Fruit fly (Drosophila melanogaster) whole organism, embryonic: ENCODE results near the gene TwdlE.

Source experiments
- Bgb ChIP-seq: fragments of 200-800 bp; sonication (Bioruptor generic); IDR thresholded peaks from 2 replicates; pipeline ENCODE4 v1.3.6; 2022; ENCODE audit warnings: missing biosample characterization, missing genetic modification characterization; ENCODE audit not compliant: partially characterized antibody
- CG12236 ChIP-seq: fragments of 200-800 bp; sonication (Bioruptor generic); optimal IDR thresholded peaks from 2 replicates; lab custom pipeline; 2016; ENCODE audit warnings: missing biosample characterization, missing genetic modification characterization
- CG12299 ChIP-seq: fragments of 200-800 bp; sonication (Bioruptor generic); optimal IDR thresholded peaks from 2 replicates; lab custom pipeline; 2018; ENCODE audit warnings: missing biosample characterization, mild to moderate bottlenecking, missing genetic modification characterization
- CG13775 ChIP-seq: fragments of 200-800 bp; sonication (Bioruptor generic); optimal IDR thresholded peaks from 3 replicates; lab custom pipeline; 2017; ENCODE audit warnings: missing biosample characterization, mild to moderate bottlenecking, missing genetic modification characterization
- CG14050 ChIP-seq: fragments of 200-800 bp; sonication (Bioruptor generic); IDR thresholded peaks from 3 replicates; pipeline ENCODE4 v1.3.6; 2022; ENCODE audit warnings: missing biosample characterization, missing genetic modification characterization
- CG1603 ChIP-seq: fragments of 200-800 bp; sonication (Bioruptor generic); optimal IDR thresholded peaks from 2 replicates; lab custom pipeline; 2019; ENCODE audit warnings: missing biosample characterization, mild to moderate bottlenecking, missing genetic modification characterization, moderate library complexity
- CG17361 ChIP-seq: fragments of 200-800 bp; sonication (Bioruptor generic); IDR thresholded peaks from 3 replicates; pipeline ENCODE4 v1.3.6; 2022; ENCODE audit warnings: missing biosample characterization, missing genetic modification characterization
- CG17912 ChIP-seq: fragments of 200-800 bp; sonication (Bioruptor generic); optimal IDR thresholded peaks from 2 replicates; lab custom pipeline; 2018; ENCODE audit warnings: missing biosample characterization, mild to moderate bottlenecking, missing genetic modification characterization
- CG18764 ChIP-seq: fragments of 200-800 bp; sonication (Bioruptor generic); optimal IDR thresholded peaks from 3 replicates; lab custom pipeline; 2016; ENCODE audit warnings: missing biosample characterization, missing genetic modification characterization
- CG2116 ChIP-seq: fragments of 200-800 bp; sonication (Bioruptor generic); optimal IDR thresholded peaks from 3 replicates; lab custom pipeline; 2018; ENCODE audit warnings: missing biosample characterization, mild to moderate bottlenecking, missing genetic modification characterization
- CG32532 ChIP-seq: fragments of 200-800 bp; sonication (Bioruptor generic); IDR thresholded peaks from 2 replicates; pipeline ENCODE4 v1.3.6; 2022; ENCODE audit warnings: missing biosample characterization, missing genetic modification characterization
- CG34422 ChIP-seq: fragments of 200-800 bp; sonication (Bioruptor generic); IDR thresholded peaks from 3 replicates; pipeline ENCODE4 v1.3.6; 2022; ENCODE audit warnings: missing biosample characterization, missing genetic modification characterization
- CG4730 ChIP-seq: fragments of 200-800 bp; sonication (Bioruptor generic); IDR thresholded peaks from 2 replicates; pipeline ENCODE4 v1.3.6; 2022; ENCODE audit warnings: missing biosample characterization, missing genetic modification characterization
- CG4820 ChIP-seq: fragments of 200-800 bp; sonication (Bioruptor generic); optimal IDR thresholded peaks from 3 replicates; lab custom pipeline; 2016; ENCODE audit warnings: missing biosample characterization, missing genetic modification characterization
- CG4854 ChIP-seq: fragments of 200-800 bp; sonication (Bioruptor generic); optimal IDR thresholded peaks from 2 replicates; lab custom pipeline; 2016; ENCODE audit warnings: missing biosample characterization, missing genetic modification characterization, inconsistent platforms
- CG6791 ChIP-seq: fragments of 200-800 bp; sonication (Bioruptor generic); IDR thresholded peaks from 3 replicates; pipeline ENCODE4 v1.3.6; 2022; ENCODE audit warnings: missing biosample characterization, missing genetic modification characterization; ENCODE audit not compliant: partially characterized antibody
- CG7357 ChIP-seq: fragments of 200-800 bp; sonication (Bioruptor generic); IDR thresholded peaks from 3 replicates; pipeline ENCODE4 v1.3.6; 2022; ENCODE audit warnings: missing biosample characterization, missing genetic modification characterization
- CG7963 ChIP-seq: fragments of 200-800 bp; sonication (Bioruptor generic); IDR thresholded peaks from 3 replicates; pipeline ENCODE4 v1.3.6; 2022; ENCODE audit warnings: missing biosample characterization, missing genetic modification characterization; ENCODE audit not compliant: partially characterized antibody
- CG8281 ChIP-seq: fragments of 200-800 bp; sonication (Bioruptor generic); optimal IDR thresholded peaks from 2 replicates; lab custom pipeline; 2018; ENCODE audit warnings: missing biosample characterization, mild to moderate bottlenecking, missing genetic modification characterization, moderate library complexity
- CG8290 ChIP-seq, 3 experiments: fragments of 200-800 bp; sonication (Bioruptor generic); optimal IDR thresholded peaks; 2 replicates each; lab custom pipeline; 2016 to 2019; ENCODE audit warnings: missing biosample characterization in 3 of 3, missing genetic modification characterization in 3 of 3, mild to moderate bottlenecking in 2 of 3, moderate library complexity in 1 of 3
- CG9876 ChIP-seq: fragments of 200-800 bp; sonication (Bioruptor generic); optimal IDR thresholded peaks from 2 replicates; lab custom pipeline; 2016; ENCODE audit warnings: missing biosample characterization, missing genetic modification characterization
- Eip74EF ChIP-seq, 2 experiments: fragments of 200-800 bp in 1 of 2; fragments of >200 bp in 1 of 2; sonication (Bioruptor generic) in 1 of 2; optimal IDR thresholded peaks; 2 replicates each; lab custom pipeline; 2017 to 2019; ENCODE audit warnings: missing biosample characterization in 2 of 2, missing genetic modification characterization in 2 of 2, mild to moderate bottlenecking in 1 of 2, moderate library complexity in 1 of 2
- Hmr ChIP-seq: fragments of 200-800 bp; sonication (Bioruptor generic); optimal IDR thresholded peaks from 3 replicates; lab custom pipeline; 2017; ENCODE audit warnings: mild to moderate bottlenecking, missing biosample characterization, missing genetic modification reagents, missing genetic modification characterization
- MESR4 ChIP-seq: fragments of 200-800 bp; sonication (Bioruptor generic); optimal IDR thresholded peaks from 2 replicates; lab custom pipeline; 2018; ENCODE audit warnings: missing biosample characterization, mild to moderate bottlenecking, missing genetic modification characterization, moderate library complexity
- Nf-YB ChIP-seq: fragments of 200-800 bp; sonication (Bioruptor generic); optimal IDR thresholded peaks from 3 replicates; lab custom pipeline; 2019; ENCODE audit warnings: missing biosample characterization, mild to moderate bottlenecking, missing genetic modification characterization, moderate library complexity
- Sin3A ChIP-seq: fragments of >200 bp; optimal IDR thresholded peaks from 2 replicates; lab custom pipeline; 2018
- Usf ChIP-seq: fragments of 200-800 bp; sonication (Bioruptor generic); optimal IDR thresholded peaks from 2 replicates; lab custom pipeline; 2017; ENCODE audit warnings: missing genotype, missing biosample characterization, missing genetic modification characterization
- ato ChIP-seq: fragments of 200-800 bp; sonication (Bioruptor generic); IDR thresholded peaks from 2 replicates; pipeline ENCODE4 v1.3.6; 2022; ENCODE audit warnings: missing biosample characterization, missing genetic modification characterization; ENCODE audit not compliant: partially characterized antibody
- bbx ChIP-seq: fragments of 200-800 bp; sonication (Bioruptor generic); IDR thresholded peaks from 2 replicates; pipeline ENCODE4 v1.3.6; 2022; ENCODE audit warnings: missing biosample characterization, missing genetic modification characterization; ENCODE audit not compliant: partially characterized antibody
- caup ChIP-seq: fragments of 200-800 bp; sonication (Bioruptor generic); optimal IDR thresholded peaks from 3 replicates; lab custom pipeline; 2017; ENCODE audit warnings: missing biosample characterization, mild to moderate bottlenecking, missing genetic modification characterization, moderate library complexity; ENCODE audit not compliant: severe bottlenecking
- chn ChIP-seq: fragments of 200-800 bp; sonication (Bioruptor generic); optimal IDR thresholded peaks from 2 replicates; lab custom pipeline; 2016; ENCODE audit warnings: missing biosample characterization, missing genetic modification characterization
- cwo ChIP-seq: fragments of 200-800 bp; sonication (Bioruptor generic); optimal IDR thresholded peaks from 3 replicates; lab custom pipeline; 2017; ENCODE audit warnings: missing biosample characterization, missing genetic modification characterization, mild to moderate bottlenecking, moderate library complexity, missing genetic modification reagents
- exex ChIP-seq: fragments of 200-800 bp; sonication (Bioruptor generic); optimal IDR thresholded peaks from 4 replicates; lab custom pipeline; 2018; ENCODE audit warnings: missing biosample characterization, mild to moderate bottlenecking, missing genetic modification characterization, moderate library complexity
- fd102C ChIP-seq: fragments of 200-800 bp; sonication (Bioruptor generic); optimal IDR thresholded peaks from 2 replicates; lab custom pipeline; 2018; ENCODE audit warnings: missing biosample characterization, mild to moderate bottlenecking, missing genetic modification characterization, moderate library complexity
- fd3F ChIP-seq: fragments of 200-800 bp; sonication (Bioruptor generic); optimal IDR thresholded peaks from 2 replicates; lab custom pipeline; 2018; ENCODE audit warnings: missing biosample characterization, mild to moderate bottlenecking, missing genetic modification characterization, moderate library complexity
- gcm2 ChIP-seq: fragments of 200-800 bp; sonication (Bioruptor generic); optimal IDR thresholded peaks from 2 replicates; lab custom pipeline; 2016; ENCODE audit warnings: missing biosample characterization, missing genetic modification characterization
- gem ChIP-seq: fragments of 200-800 bp; sonication (Bioruptor generic); optimal IDR thresholded peaks from 2 replicates; lab custom pipeline; 2019; ENCODE audit warnings: missing biosample characterization, mild to moderate bottlenecking, missing genetic modification characterization, moderate library complexity
- gfzf ChIP-seq: fragments of 200-800 bp; sonication (Bioruptor generic); optimal IDR thresholded peaks from 2 replicates; lab custom pipeline; 2016; ENCODE audit warnings: missing biosample characterization, mild to moderate bottlenecking, missing genetic modification characterization, moderate library complexity
- gsb ChIP-seq: fragments of 200-800 bp; sonication (Bioruptor generic); IDR thresholded peaks from 2 replicates; pipeline ENCODE4 v1.3.6; 2022; ENCODE audit warnings: missing biosample characterization, missing genetic modification characterization
- gt ChIP-seq: fragments of 200-800 bp; sonication (Bioruptor generic); IDR thresholded peaks from 2 replicates; pipeline ENCODE4 v1.3.6; 2022; ENCODE audit warnings: missing biosample characterization, missing genetic modification characterization
- onecut ChIP-seq: fragments of 200-800 bp; sonication (Bioruptor generic); IDR thresholded peaks from 2 replicates; pipeline ENCODE4 v1.3.6; 2022; ENCODE audit warnings: missing biosample characterization, missing genetic modification characterization
- otp ChIP-seq: fragments of 200-800 bp; sonication (Bioruptor generic); IDR thresholded peaks from 3 replicates; pipeline ENCODE4, ENCODE4 v1.3.6; 2022; ENCODE audit warnings: missing biosample characterization, missing genetic modification characterization
- pnt ChIP-seq: fragments of 200-800 bp; sonication (Bioruptor generic); optimal IDR thresholded peaks from 3 replicates; lab custom pipeline; 2016; ENCODE audit warnings: missing biosample characterization, missing genetic modification characterization
- ro ChIP-seq: fragments of 200-800 bp; sonication (Bioruptor generic); IDR thresholded peaks from 2 replicates; pipeline ENCODE4 v1.3.6; 2022; ENCODE audit warnings: missing biosample characterization, missing genetic modification characterization
- sisA ChIP-seq: fragments of 200-800 bp; sonication (Bioruptor generic); IDR thresholded peaks from 2 replicates; pipeline ENCODE4 v1.3.6; 2022; ENCODE audit warnings: missing biosample characterization, missing genetic modification characterization
- ssp ChIP-seq: fragments of 200-800 bp; sonication (Bioruptor generic); IDR thresholded peaks from 2 replicates; pipeline ENCODE4 v1.3.6; 2022; ENCODE audit warnings: missing biosample characterization, missing genetic modification characterization
- stwl ChIP-seq: fragments of 200-800 bp; sonication (Bioruptor generic); optimal IDR thresholded peaks from 3 replicates; lab custom pipeline; 2018; ENCODE audit warnings: missing biosample characterization, mild to moderate bottlenecking, missing genetic modification characterization, moderate library complexity
- tll ChIP-seq, 2 experiments: fragments of 200-800 bp in 1 of 2; fragments of >200 bp in 1 of 2; sonication (Bioruptor generic) in 1 of 2; optimal IDR thresholded peaks; 2 replicates each; lab custom pipeline; 2017 to 2019; ENCODE audit warnings: missing biosample characterization in 2 of 2, missing genetic modification characterization in 2 of 2, mild to moderate bottlenecking in 1 of 2, moderate library complexity in 1 of 2
- twi ChIP-seq: fragments of 200-800 bp; optimal IDR thresholded peaks from 2 replicates; lab custom pipeline; 2019; ENCODE audit warnings: missing biosample characterization, mild to moderate bottlenecking, missing genetic modification characterization, moderate library complexity
- unc-4 ChIP-seq: fragments of 200-800 bp; sonication (Bioruptor generic); IDR thresholded peaks from 2 replicates; pipeline ENCODE4 v1.3.6; 2022; ENCODE audit warnings: missing biosample characterization, missing genetic modification characterization; ENCODE audit not compliant: partially characterized antibody

TwdlE gene

DNA sequence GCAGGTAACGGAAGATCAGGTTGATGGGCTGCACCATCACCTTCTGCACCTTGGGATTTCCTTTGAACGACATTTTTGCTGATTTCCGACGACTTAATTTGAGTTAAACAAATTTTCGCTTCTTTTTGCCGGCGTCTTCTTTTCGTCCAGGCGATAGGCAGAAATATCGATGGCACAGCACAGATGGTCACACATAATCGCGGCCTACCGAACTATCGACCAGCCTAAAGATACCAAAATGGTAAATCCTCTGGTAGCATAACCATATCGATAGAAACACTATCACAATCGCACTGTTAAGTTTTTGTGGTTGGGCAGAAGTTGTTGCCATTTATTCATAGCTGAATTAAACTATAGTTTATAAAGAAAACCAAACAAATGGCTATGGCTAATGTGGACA is 24.6 kb upstream of the TwdlE start, which contains the start of the genes SmE and CG34132 (continued):
- TF ChIP-seq CG32532 (GFP tag; lab: Robert Waterston, UW) = no peak
- no peak for TF ChIP-seq CG4820 (GFP tag; lab: Kevin White, UChicago)
- TF ChIP-seq ssp = no peak
- no peak for TF ChIP-seq cwo (GFP tag; lab: Kevin White, UChicago)
- no peak for TF ChIP-seq chn (GFP tag; lab: Kevin White, UChicago)
- peak; percentile 98 for TF ChIP-seq bbx (GFP tag; lab: Robert Waterston, UW)
- TF ChIP-seq Bgb (GFP tag; lab: Robert Waterston, UW) = peak; percentile 98
- TF ChIP-seq Hmr = no peak
- TF ChIP-seq CG4854 (GFP tag; lab: Kevin White, UChicago) = no peak
- no peak for TF ChIP-seq gem (tag; lab: Kevin White, UChicago)
- peak; percentile 57 for TF ChIP-seq gfzf (GFP tag; lab: Kevin White, UChicago)
- peak; percentile 98 for TF ChIP-seq ato (GFP tag; lab: Robert Waterston, UW)
- no peak for TF ChIP-seq CG12236 (GFP tag; lab: Kevin White, UChicago)
- TF ChIP-seq ro (GFP tag; lab: Robert Waterston, UW) = no peak
- TF ChIP-seq stwl (tag; lab: Kevin White, UChicago) = peak; percentile 59
- no peak for TF ChIP-seq pnt (GFP tag; lab: Kevin White, UChicago)
- no peak for TF ChIP-seq gt (GFP tag; lab: Robert Waterston, UW)
- no peak for TF ChIP-seq gcm2 (GFP tag; lab: Kevin White, UChicago)
- TF ChIP-seq CG9876 = no peak
- TF ChIP-seq exex (tag; lab: Kevin White, UChicago) = no peak
- TF ChIP-seq CG2116 (GFP tag; lab: Kevin White, UChicago) = peak; percentile 34
- no peak for TF ChIP-seq CG17361 (GFP tag; lab: Robert Waterston, UW)
- no peak for TF ChIP-seq CG4730 (GFP tag; lab: Robert Waterston, UW)
- TF ChIP-seq CG6791 (GFP tag; lab: Robert Waterston, UW) = peak; percentile 99
- TF ChIP-seq Sin3A (lab: Kevin White, UChicago) = peak; percentile 72
- TF ChIP-seq CG14050 (GFP tag; lab: Robert Waterston, UW) = no peak
- TF ChIP-seq caup (GFP tag; lab: Kevin White, UChicago) = no peak
- no peak for TF ChIP-seq gsb (GFP tag; lab: Robert Waterston, UW)
- no peak for TF ChIP-seq CG8290 (GFP tag; optimal IDR thresholded peaks at IDR 0.05; lab: Kevin White, UChicago)
- peak in 1 of 2 experiments; percentile 40 for TF ChIP-seq CG8290 (tag; optimal IDR thresholded peaks at IDR 0.05; lab: Kevin White, UChicago)
- no peak for TF ChIP-seq CG13775
- TF ChIP-seq fd102C (GFP tag; lab: Kevin White, UChicago) = no peak
- TF ChIP-seq Eip74EF (GFP tag; optimal IDR thresholded peaks at IDR 0.05; lab: Kevin White, UChicago) = no peak
- peak; percentile 92 for TF ChIP-seq unc-4
- TF ChIP-seq CG8281 = no peak
- TF ChIP-seq fd3F (GFP tag; lab: Kevin White, UChicago) = no peak
- TF ChIP-seq CG12299 (tag; lab: Kevin White, UChicago) = no peak
- no peak for TF ChIP-seq twi (tag; lab: Kevin White, UChicago)
- no peak for TF ChIP-seq Usf (GFP tag; lab: Kevin White, UChicago)
- TF ChIP-seq CG1603 (tag; lab: Kevin White, UChicago) = peak; percentile 47
- no peak for TF ChIP-seq CG18764
- TF ChIP-seq CG34422 (GFP tag; lab: Robert Waterston, UW) = peak; percentile 70; the same call in 1 of the 3 replicates
- peak; percentile 66 for TF ChIP-seq MESR4 (GFP tag; lab: Kevin White, UChicago)
- no peak for TF ChIP-seq CG7357 (GFP tag; lab: Robert Waterston, UW)
- TF ChIP-seq Nf-YB (GFP tag; lab: Kevin White, UChicago) = no peak
- no peak for TF ChIP-seq CG17912 (GFP tag; lab: Kevin White, UChicago)
- no peak for TF ChIP-seq otp
- TF ChIP-seq onecut = no peak
- peak; percentile 98 for TF ChIP-seq CG7963 (GFP tag; lab: Robert Waterston, UW)
- TF ChIP-seq sisA = no peak
- TF ChIP-seq tll (GFP tag; optimal IDR thresholded peaks at IDR 0.05; lab: Kevin White, UChicago) = no peak
